Worm (Caenorhabditis elegans): ENCODE measurements around the gene cest-8.

ce11 chrX:12242902-12243301, 23.4 kb downstream of the cest-8 start:
- TF ChIP-seq him-1 (tag; optimal IDR thresholded peaks at IDR 0.05) (no peak), dao-5 (tag; optimal IDR thresholded peaks at IDR 0.05) (no peak)
